Worm (Caenorhabditis elegans): ENCODE data around the gene nex-1.

ce11 chrIII:5200349-5200748 lies 25.1 kb upstream of the nex-1 start:
- TF ChIP-seq snpc-4 (tag; optimal IDR thresholded peaks at IDR 0.05): no peak
- no peak for TF ChIP-seq mdl-1 (tag; optimal IDR thresholded peaks at IDR 0.05)
- TF ChIP-seq ama-1 (optimal IDR thresholded peaks at IDR 0.05): no peak
- no peak for TF ChIP-seq egl-27 (tag; optimal IDR thresholded peaks at IDR 0.05)
- TF ChIP-seq unc-62 (GFP tag; optimal IDR thresholded peaks at IDR 0.05): no peak
- peak; percentile 68 for TF ChIP-seq pha-4 (tag; optimal IDR thresholded peaks at IDR 0.05)
- no peak for TF ChIP-seq fos-1 (tag; optimal IDR thresholded peaks at IDR 0.05)
- no peak for TF ChIP-seq elt-3 (tag; optimal IDR thresholded peaks at IDR 0.05)
